Worm (Caenorhabditis elegans): ENCODE measurements around the gene srh-247.
A peak's percentile ranks its signal among the peaks of the same experiment; 100 is the strongest.

The srh-247 gene

DNA sequence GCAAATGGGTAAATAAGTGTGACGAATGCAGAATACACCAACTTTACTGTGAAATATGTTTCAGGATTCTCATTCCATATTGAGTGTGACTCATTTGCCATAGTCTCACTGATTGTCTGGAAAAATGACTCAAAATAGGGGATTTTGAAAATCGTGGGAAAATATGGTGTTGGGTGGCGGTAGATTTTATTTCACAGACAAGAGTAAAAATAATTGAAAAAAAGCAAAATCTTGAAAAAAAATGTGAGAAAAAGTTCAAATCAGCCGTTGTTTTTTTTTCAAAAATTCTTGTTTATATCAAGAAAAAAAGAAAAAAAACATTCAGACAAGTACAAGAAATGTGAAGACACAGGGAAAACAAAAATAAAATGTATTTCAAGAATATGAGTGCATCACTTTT is 11.4 kb downstream of the srh-247 start, which contains the start of gene srh-38 (continued):
- TF ChIP-seq F57A8.1 (GFP tag; optimal IDR thresholded peaks at IDR 0.05) (no peak), K11D2.4 (GFP tag; IDR thresholded peaks at IDR 0.05) (no peak), repo-1 (tag; optimal IDR thresholded peaks at IDR 0.05) (no peak), ztf-25 (GFP tag; IDR thresholded peaks at IDR 0.05) (no peak), F55B11.4 (tag; optimal IDR thresholded peaks at IDR 0.05; ENCODE audit: borderline replicate concordance, insufficient read depth) (no peak)

DNA sequence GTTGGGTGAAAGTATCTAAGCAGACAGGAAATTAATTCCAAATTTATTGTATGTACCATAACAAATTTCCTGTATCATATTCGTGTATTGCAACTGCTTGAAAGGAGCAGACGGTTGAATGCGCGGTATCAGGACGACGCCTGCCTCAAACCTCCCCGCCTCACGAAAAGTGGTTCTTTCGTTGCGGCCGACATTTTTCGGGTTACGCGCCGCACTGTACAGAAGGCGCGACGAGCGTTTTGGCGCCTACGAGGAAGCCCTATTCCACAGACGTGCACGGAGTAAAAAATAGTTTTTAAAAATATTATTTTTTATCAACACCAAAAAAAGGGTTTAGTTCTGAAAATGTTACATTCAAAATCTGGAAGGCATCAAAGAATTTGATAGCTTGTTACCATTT is 13.8 kb downstream of the srh-247 start:
- TF ChIP-seq C17E4.6 (GFP tag; IDR thresholded peaks at IDR 0.05) (no peak), C06A6.2 (GFP tag; conservative IDR thresholded peaks at IDR 0.05) (no peak), lag-1 (GFP tag; IDR thresholded peaks at IDR 0.05) (no peak), snpc-4 (GFP tag; optimal IDR thresholded peaks at IDR 0.05) (peak; percentile 87), snpc-4 (tag; optimal IDR thresholded peaks at IDR 0.05) (peak; percentile 64 to 95 (median 82)), Y56A3A.18 (GFP tag; IDR thresholded peaks at IDR 0.05) (no peak), Y53G8AR.9 (GFP tag; conservative IDR thresholded peaks at IDR 0.05) (no peak), snpc-1.1 (tag; optimal IDR thresholded peaks at IDR 0.05; ENCODE audit: insufficient read depth) (peak; percentile 86), F23B12.7 (tag; optimal IDR thresholded peaks at IDR 0.05; ENCODE audit: insufficient read depth) (no peak), hmg-1.2 (GFP tag; IDR thresholded peaks at IDR 0.05) (peak; percentile 60; the same call in 1 of the 2 replicates), dpff-1 (tag; optimal IDR thresholded peaks at IDR 0.05) (no peak), unc-130 (GFP tag; optimal IDR thresholded peaks at IDR 0.05) (no peak)

DNA sequence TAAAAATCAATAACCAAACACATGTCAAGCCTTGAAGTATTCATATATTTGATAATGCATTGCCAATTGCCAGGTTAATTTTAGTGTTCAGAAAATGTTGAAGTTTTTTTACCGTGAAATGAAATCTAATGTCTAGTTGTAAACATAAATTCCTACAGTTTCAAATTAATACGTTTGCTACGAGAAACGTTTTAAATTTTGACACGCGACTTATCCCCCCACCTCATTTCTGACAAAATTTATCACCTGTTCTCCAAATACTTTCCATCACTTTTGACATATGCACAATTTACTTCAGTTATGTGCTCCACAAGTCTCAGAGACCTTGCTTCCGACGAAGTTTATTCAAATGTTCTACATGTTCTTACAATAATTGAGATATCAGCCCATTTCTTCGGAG is 20.0 kb downstream of the srh-247 start, which contains the start of gene srh-146:
srh-146 (plus strand) TSS at position 301 of the 400 bp plus-strand sequence.
- no peak for TF ChIP-seq F22D6.2 (tag; optimal IDR thresholded peaks at IDR 0.05)
- TF ChIP-seq mxl-1 (tag; optimal IDR thresholded peaks at IDR 0.05) = no peak
- TF ChIP-seq F33H1.4 (GFP tag; IDR thresholded peaks at IDR 0.05) = no peak
- no peak for TF ChIP-seq egl-18 (GFP tag; IDR thresholded peaks at IDR 0.05)
- no peak for TF ChIP-seq ceh-27 (GFP tag; optimal IDR thresholded peaks at IDR 0.05)
- TF ChIP-seq madf-10 (tag; optimal IDR thresholded peaks at IDR 0.05) = no peak

DNA sequence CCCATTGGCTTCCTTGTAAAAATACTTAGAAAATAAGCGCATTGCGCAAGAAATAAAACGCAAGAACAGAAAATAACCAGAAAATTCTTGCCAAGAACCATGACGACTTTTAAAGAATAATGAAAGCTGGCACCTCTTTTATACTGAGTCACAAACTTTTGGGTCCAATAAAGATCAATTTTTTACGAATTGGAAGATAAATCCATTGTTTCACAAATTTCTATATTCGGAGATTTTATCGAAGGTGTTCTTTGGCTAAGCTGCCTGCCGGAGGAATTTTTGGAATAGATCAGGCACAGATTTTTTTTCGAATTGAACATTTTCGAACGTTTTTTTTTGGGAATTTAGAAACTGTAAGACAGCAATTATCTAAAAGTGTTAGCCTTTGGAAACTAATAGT is 21.1 kb downstream of the srh-247 start, which contains the start of gene C31B8.9:
C31B8.9 (minus strand) TSS at position 101 of the 400 bp plus-strand sequence.
- TF ChIP-seq ceh-40 (GFP tag; IDR thresholded peaks at IDR 0.05) (no peak), aptf-2 (GFP tag; conservative IDR thresholded peaks at IDR 0.05) (no peak), dpff-1 (tag; optimal IDR thresholded peaks at IDR 0.05) (no peak), nfya-1 (tag; optimal IDR thresholded peaks at IDR 0.05; ENCODE audit: borderline replicate concordance, insufficient read depth) (no peak), lsy-27 (tag; optimal IDR thresholded peaks at IDR 0.05; ENCODE audit: borderline replicate concordance, insufficient read depth) (no peak), nfyb-1 (GFP tag; IDR thresholded peaks at IDR 0.05) (no peak), lag-1 (GFP tag; IDR thresholded peaks at IDR 0.05) (no peak)

DNA sequence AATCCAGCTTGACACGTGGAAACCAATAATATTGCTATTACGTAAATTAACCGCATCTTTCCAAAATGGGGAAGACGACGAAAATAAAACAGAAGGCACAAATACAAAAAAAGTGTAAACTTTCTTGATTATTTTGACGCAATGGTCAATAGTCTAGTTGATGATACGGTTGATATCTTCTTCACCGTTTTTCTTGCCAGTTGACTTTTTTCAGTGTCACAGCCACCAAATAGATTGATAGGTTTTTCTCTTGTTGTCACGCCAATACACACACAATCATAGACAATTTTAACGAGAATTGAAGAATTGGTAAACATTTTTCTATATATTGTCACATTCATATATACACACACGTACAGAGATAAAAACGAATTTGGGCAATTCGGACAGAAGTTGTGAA is 24.4 kb downstream of the srh-247 start, which contains the start of gene zmp-3:
zmp-3 (minus strand) TSS at position 101 of the 400 bp plus-strand sequence.
- TF ChIP-seq pha-4 (tag; optimal IDR thresholded peaks at IDR 0.05) (no peak), F57A8.1 (GFP tag; optimal IDR thresholded peaks at IDR 0.05) (no peak), madf-10 (tag; optimal IDR thresholded peaks at IDR 0.05) (no peak), C06A6.2 (GFP tag; conservative IDR thresholded peaks at IDR 0.05) (no peak), tlf-1 (GFP tag; optimal IDR thresholded peaks at IDR 0.05) (no peak), xnd-1 (tag; optimal IDR thresholded peaks at IDR 0.05) (no peak), somi-1 (GFP tag; optimal IDR thresholded peaks at IDR 0.05) (no peak), Y53G8AR.9 (GFP tag; conservative IDR thresholded peaks at IDR 0.05) (no peak), F57C9.4 (tag; optimal IDR thresholded peaks at IDR 0.05) (no peak), ceh-27 (GFP tag; optimal IDR thresholded peaks at IDR 0.05) (no peak), B0336.3 (GFP tag; IDR thresholded peaks at IDR 0.05) (no peak), mel-28 (tag; optimal IDR thresholded peaks at IDR 0.05; ENCODE audit: borderline replicate concordance) (no peak), cebp-1 (GFP tag; IDR thresholded peaks at IDR 0.05) (no peak), cebp-1 (tag; optimal IDR thresholded peaks at IDR 0.05) (no peak), snpc-1.3 (tag; optimal IDR thresholded peaks at IDR 0.05; ENCODE audit: insufficient read depth) (no peak)
